Worm (Caenorhabditis elegans) whole organism, mixed stage, embryonic: ENCODE data around the gene snpn-1.

Source experiments
- ceh-43 ChIP-seq: fragments of 200-800 bp; sonication (Bioruptor generic); optimal IDR thresholded peaks from 2 replicates; lab custom pipeline; 2018; ENCODE audit warnings: mild to moderate bottlenecking, missing genetic modification characterization, moderate library complexity, missing compliant biosample characterization
- flh-1 ChIP-seq: fragments of 200-800 bp; sonication (Bioruptor generic); optimal IDR thresholded peaks from 2 replicates; lab custom pipeline; 2018; ENCODE audit warnings: mild to moderate bottlenecking, missing genetic modification characterization, moderate library complexity, missing compliant biosample characterization
- mep-1 ChIP-seq: fragments of 150-350 bp; optimal IDR thresholded peaks from 2 replicates; lab custom pipeline; 2017; ENCODE audit warnings: missing biosample characterization, missing genetic modification reagents, missing genetic modification characterization, inconsistent platforms
- pha-4 ChIP-seq: fragments of 150-350 bp; optimal IDR thresholded peaks from 2 replicates; lab custom pipeline; 2018; ENCODE audit warnings: missing biosample characterization, missing genetic modification reagents, missing genetic modification characterization
- sem-2 ChIP-seq: fragments of 200-800 bp; sonication (Bioruptor generic); optimal IDR thresholded peaks from 2 replicates; lab custom pipeline; 2018; ENCODE audit warnings: mild to moderate bottlenecking, missing genetic modification characterization, missing compliant biosample characterization
- snpc-4 ChIP-seq: fragments of 150-350 bp; optimal IDR thresholded peaks from 2 replicates; lab custom pipeline; 2014; ENCODE audit warnings: missing biosample characterization, missing genetic modification characterization
- ztf-11 ChIP-seq: fragments of 150-350 bp; optimal IDR thresholded peaks from 2 replicates; lab custom pipeline; 2014; ENCODE audit warnings: missing biosample characterization, missing genetic modification characterization

DNA sequence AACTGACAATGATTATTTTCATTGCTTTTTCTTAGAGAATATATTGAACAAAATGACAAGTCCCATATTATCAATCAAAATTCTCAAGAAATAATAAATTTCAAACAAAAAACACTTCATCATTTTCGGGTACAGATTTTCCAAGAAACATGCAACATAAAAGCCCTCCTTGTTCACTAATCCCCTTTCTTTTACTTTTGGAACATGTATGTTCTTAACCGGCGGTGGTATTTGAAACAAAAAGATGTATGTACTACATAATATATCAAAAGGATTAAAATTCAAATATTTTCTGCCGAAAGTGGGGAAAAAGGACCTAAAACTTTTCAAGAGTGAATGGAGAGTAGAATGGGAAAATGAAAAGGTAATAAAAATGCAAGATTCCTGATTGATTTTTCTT lies 36.5 kb downstream of the snpn-1 start:
- no peak for TF ChIP-seq snpc-4 (tag; lab: Kevin White, UChicago)
- TF ChIP-seq sem-2 (GFP tag; lab: Kevin White, UChicago) = no peak
- no peak for TF ChIP-seq pha-4 (tag; lab: Kevin White, UChicago)
- TF ChIP-seq flh-1 (GFP tag; lab: Kevin White, UChicago) = no peak
- no peak for TF ChIP-seq ztf-11
- TF ChIP-seq mep-1 (tag; lab: Kevin White, UChicago) = no peak
- TF ChIP-seq ceh-43 (GFP tag; lab: Kevin White, UChicago) = no peak
